Worm (Caenorhabditis elegans): ENCODE results near the gene nduf-9.

Gene nduf-9

ce11 chrIII:3198307-3198706 lies 50.1 kb downstream of the nduf-9 start, which contains the start of gene R148.7:
Gene R148.7, minus strand, starts transcription at chrIII:3198407.
- TF ChIP-seq snpc-4 (tag; optimal IDR thresholded peaks at IDR 0.05): no peak
- TF ChIP-seq nhr-77 (tag; optimal IDR thresholded peaks at IDR 0.05): no peak
- no peak for TF ChIP-seq skn-1 (tag; optimal IDR thresholded peaks at IDR 0.05)
- TF ChIP-seq ama-1 (optimal IDR thresholded peaks at IDR 0.05): no peak
- TF ChIP-seq nhr-12 (tag; optimal IDR thresholded peaks at IDR 0.05): no peak
- TF ChIP-seq nhr-25 (tag; optimal IDR thresholded peaks at IDR 0.05): no peak
- TF ChIP-seq blmp-1 (tag; optimal IDR thresholded peaks at IDR 0.05; ENCODE audit: insufficient read depth): no peak
- no peak for TF ChIP-seq elt-3 (tag; optimal IDR thresholded peaks at IDR 0.05)
- no peak for TF ChIP-seq ceh-82 (tag; optimal IDR thresholded peaks at IDR 0.05)
- no peak for TF ChIP-seq R02D3.7 (tag; optimal IDR thresholded peaks at IDR 0.05)

DNA sequence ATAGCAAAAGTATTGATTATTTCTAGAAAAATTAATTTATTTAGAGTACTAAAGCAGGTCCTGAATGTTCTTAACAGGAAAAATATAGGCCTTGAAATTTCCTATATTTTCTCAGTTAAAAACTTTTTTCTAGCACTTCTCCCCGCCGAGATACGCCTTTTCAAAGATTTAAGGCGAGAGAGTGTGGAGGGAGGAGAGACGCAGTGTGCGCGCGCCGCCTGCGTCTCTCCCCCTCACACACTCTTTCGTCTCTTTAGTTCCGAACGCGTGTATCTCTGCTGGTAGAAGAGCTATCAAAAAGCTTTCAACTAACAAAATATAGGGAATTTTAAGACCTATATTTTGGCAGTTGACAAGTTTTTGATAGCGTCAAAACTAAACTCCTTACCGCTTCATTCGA lies 50.5 kb downstream of the nduf-9 start:
- TF ChIP-seq dmd-4 (tag; optimal IDR thresholded peaks at IDR 0.05): no peak
- TF ChIP-seq aly-2 (tag; optimal IDR thresholded peaks at IDR 0.05): no peak

DNA sequence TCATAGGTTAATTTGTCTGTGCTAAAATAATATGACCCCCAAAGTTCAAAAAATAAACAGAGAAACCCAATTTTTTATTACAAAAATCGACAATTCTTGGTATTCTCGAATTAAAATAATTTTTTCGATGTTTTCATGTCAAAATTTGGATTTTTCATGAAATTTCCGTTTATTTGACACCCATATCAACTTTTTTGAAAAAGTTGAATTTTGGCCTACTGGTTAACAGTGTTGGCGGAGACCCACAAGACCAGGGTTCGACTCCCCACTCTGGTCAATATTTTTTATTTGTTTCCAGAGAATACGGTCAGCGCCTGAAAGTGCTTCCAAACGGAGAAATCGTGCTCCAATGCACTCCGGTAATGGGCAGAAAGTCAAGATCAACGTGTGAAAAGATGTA lies 56.6 kb downstream of the nduf-9 start:
- no peak for TF ChIP-seq elt-3 (tag; optimal IDR thresholded peaks at IDR 0.05)
- no peak for TF ChIP-seq lsy-2 (tag; optimal IDR thresholded peaks at IDR 0.05)
- TF ChIP-seq aly-2 (tag; optimal IDR thresholded peaks at IDR 0.05): no peak

All from whole organism, L2 larva.